Worm (Caenorhabditis elegans): ENCODE measurements around the gene scl-20.
"Not testable (repeated sequence)": the region's sequence is repeated elsewhere in the genome, so short reads cannot be mapped to it uniquely, and the experiment has no call there.

Gene scl-20

ce11 chrV:18761078-18761477, 26.8 kb upstream of the scl-20 start, which contains the start of gene F11D11.4:
Gene F11D11.4 (plus strand): TSS chrV:18761378.
- TF ChIP-seq pax-1 (tag; optimal IDR thresholded peaks at IDR 0.05) (no peak), eyg-1 (tag; optimal IDR thresholded peaks at IDR 0.05) (no peak), ttx-3 (tag; optimal IDR thresholded peaks at IDR 0.05) (no peak), hlh-8 (tag; optimal IDR thresholded peaks at IDR 0.05) (no peak), ceh-14 (tag; optimal IDR thresholded peaks at IDR 0.05) (no peak), fax-1 (tag; optimal IDR thresholded peaks at IDR 0.05) (no peak), che-1 (tag; optimal IDR thresholded peaks at IDR 0.05) (no peak), pat-9 (tag; optimal IDR thresholded peaks at IDR 0.05) (no peak), ceh-9 (tag; optimal IDR thresholded peaks at IDR 0.05) (no peak)

ce11 chrV:18760174-18760573, 25.9 kb upstream of the scl-20 start, which contains the start of gene F11D11.3:
Gene F11D11.3 (minus strand): TSS chrV:18760274.
- TF ChIP-seq fkh-6 (tag; optimal IDR thresholded peaks at IDR 0.05) = no peak
- no peak for TF ChIP-seq ceh-18 (tag; optimal IDR thresholded peaks at IDR 0.05)
- no peak for TF ChIP-seq unc-86 (tag; optimal IDR thresholded peaks at IDR 0.05)
- TF ChIP-seq mec-3 (tag; optimal IDR thresholded peaks at IDR 0.05; ENCODE audit: borderline replicate concordance) = no peak
- no peak for TF ChIP-seq F13H6.1 (tag; optimal IDR thresholded peaks at IDR 0.05)
- TF ChIP-seq dmd-4 (tag; optimal IDR thresholded peaks at IDR 0.05; ENCODE audit: borderline replicate concordance) = no peak
- no peak for TF ChIP-seq hlh-13 (GFP tag; optimal IDR thresholded peaks at IDR 0.05)
- TF ChIP-seq madf-2 (tag; optimal IDR thresholded peaks at IDR 0.05) = no peak
- no peak for TF ChIP-seq ama-1 (optimal IDR thresholded peaks at IDR 0.05)
- no peak for TF ChIP-seq ceh-30 (tag; optimal IDR thresholded peaks at IDR 0.05)
- no peak for TF ChIP-seq fax-1 (tag; optimal IDR thresholded peaks at IDR 0.05)
- no peak for TF ChIP-seq ahr-1 (tag; optimal IDR thresholded peaks at IDR 0.05)

ce11 chrV:18754328-18754727, 20.0 kb upstream of the scl-20 start, which contains the start of gene clec-254:
Gene clec-254 (minus strand): TSS chrV:18754428.
- not testable (repeated sequence) for TF ChIP-seq hlh-30 (tag; optimal IDR thresholded peaks at IDR 0.05; ENCODE audit: insufficient read depth); madf-2 (tag; optimal IDR thresholded peaks at IDR 0.05); ref-2 (tag; optimal IDR thresholded peaks at IDR 0.05)

- TF ChIP-seq ceh-6 (GFP tag; optimal IDR thresholded peaks at IDR 0.05) (no peak), ceh-19 (GFP tag; optimal IDR thresholded peaks at IDR 0.05) (no peak), hlh-8 (tag; optimal IDR thresholded peaks at IDR 0.05) (no peak), pax-1 (tag; optimal IDR thresholded peaks at IDR 0.05) (no peak), pha-4 (tag; optimal IDR thresholded peaks at IDR 0.05) (no peak), ceh-2 (tag; optimal IDR thresholded peaks at IDR 0.05) (no peak), sdc-2 (tag; optimal IDR thresholded peaks at IDR 0.05) (no peak), K02D7.2 (tag; optimal IDR thresholded peaks at IDR 0.05) (no peak), ztf-16 (tag; optimal IDR thresholded peaks at IDR 0.05) (no peak), rnt-1 (tag; optimal IDR thresholded peaks at IDR 0.05) (no peak), syd-9 (tag; optimal IDR thresholded peaks at IDR 0.05) (no peak), dve-1 (tag; optimal IDR thresholded peaks at IDR 0.05) (no peak), ceh-48 (tag; optimal IDR thresholded peaks at IDR 0.05) (no peak), ceh-18 (tag; optimal IDR thresholded peaks at IDR 0.05) (no peak), nhr-11 (tag; optimal IDR thresholded peaks at IDR 0.05) (no peak), npax-4 (tag; optimal IDR thresholded peaks at IDR 0.05) (no peak), hlh-13 (GFP tag; optimal IDR thresholded peaks at IDR 0.05) (no peak), ceh-9 (tag; optimal IDR thresholded peaks at IDR 0.05) (no peak), ceh-22 (tag; optimal IDR thresholded peaks at IDR 0.05) (no peak)
Observed at ce11 chrV:18753036-18753435, 18.8 kb upstream of the scl-20 start, which contains the start of gene F11D11.6. Gene F11D11.6 (minus strand): TSS chrV:18753136.

- TF ChIP-seq ceh-34 (tag; optimal IDR thresholded peaks at IDR 0.05) = no peak
- no peak for TF ChIP-seq lin-11 (tag; optimal IDR thresholded peaks at IDR 0.05)
- no peak for TF ChIP-seq hlh-30 (tag; optimal IDR thresholded peaks at IDR 0.05; ENCODE audit: insufficient read depth)
- no peak for TF ChIP-seq ttx-3 (tag; optimal IDR thresholded peaks at IDR 0.05)
- TF ChIP-seq Y22D7AL.16 (tag; optimal IDR thresholded peaks at IDR 0.05) = no peak
- no peak for TF ChIP-seq ceh-22 (tag; optimal IDR thresholded peaks at IDR 0.05)
- no peak for TF ChIP-seq elt-4 (tag; optimal IDR thresholded peaks at IDR 0.05)
- no peak for TF ChIP-seq npax-4 (tag; optimal IDR thresholded peaks at IDR 0.05)
- no peak for TF ChIP-seq ceh-31 (tag; optimal IDR thresholded peaks at IDR 0.05)
- no peak for TF ChIP-seq ztf-16 (tag; optimal IDR thresholded peaks at IDR 0.05)
- no peak for TF ChIP-seq ceh-48 (tag; optimal IDR thresholded peaks at IDR 0.05)
- TF ChIP-seq K02D7.2 (tag; optimal IDR thresholded peaks at IDR 0.05) = no peak
- TF ChIP-seq mec-3 (tag; optimal IDR thresholded peaks at IDR 0.05; ENCODE audit: borderline replicate concordance) = no peak
- TF ChIP-seq ceh-9 (tag; optimal IDR thresholded peaks at IDR 0.05) = no peak
- no peak for TF ChIP-seq syd-9 (tag; optimal IDR thresholded peaks at IDR 0.05)
- TF ChIP-seq ceh-30 (tag; optimal IDR thresholded peaks at IDR 0.05) = no peak
- TF ChIP-seq ama-1 (optimal IDR thresholded peaks at IDR 0.05) = no peak
- no peak for TF ChIP-seq odd-2 (tag; optimal IDR thresholded peaks at IDR 0.05)
- TF ChIP-seq K09A11.1 (tag; optimal IDR thresholded peaks at IDR 0.05; ENCODE audit: insufficient read depth) = no peak
- TF ChIP-seq hlh-15 (tag; optimal IDR thresholded peaks at IDR 0.05) = no peak
Observed at ce11 chrV:18750445-18750844, 16.2 kb upstream of the scl-20 start, which contains the start of the genes F11D11.21 and F11D11.12. Gene F11D11.21 (minus strand): TSS chrV:18750545. Gene F11D11.12 (minus strand): TSS chrV:18750682.
